Worm (Caenorhabditis elegans) whole organism, L4 larva: Measurements from ENCODE around the gene C48D1.1.

Source experiments
- F49E8.2 ChIP-seq: sonication (generic microtip); optimal IDR thresholded peaks from 2 replicates; lab custom pipeline; 2016; ENCODE audit warnings: missing compliant biosample characterization, mild to moderate bottlenecking, missing genetic modification characterization, borderline replicate concordance
- R02D3.7 ChIP-seq: fragments of 150-350 bp; sonication (generic microtip); optimal IDR thresholded peaks from 3 replicates; lab custom pipeline; 2014; ENCODE audit warnings: missing biosample characterization, missing genetic modification characterization
- ZK337.2 ChIP-seq: fragments of 200-800 bp; sonication (Bioruptor generic); IDR thresholded peaks from 2 replicates; pipeline ENCODE4 v1.3.6; 2022; ENCODE audit warnings: missing genetic modification reagents, missing genetic modification characterization, missing compliant biosample characterization
- ZK546.5 ChIP-seq, 2 experiments: sonication (generic microtip); optimal IDR thresholded peaks; 2 replicates each; lab custom pipeline; 2017; ENCODE audit warnings: missing biosample characterization in 2 of 2, missing genetic modification characterization in 2 of 2
- aha-1 ChIP-seq: fragments of 150-350 bp; peaks from one replicate; lab custom pipeline; 2014; ENCODE audit warnings: missing biosample characterization, missing genetic modification characterization
- ama-1 ChIP-seq: fragments of 150-350 bp; optimal IDR thresholded peaks from 2 replicates; lab custom pipeline; 2014; ENCODE audit warnings: inconsistent platforms, mixed read lengths
- ceh-20 ChIP-seq: fragments of 200-800 bp; sonication (Bioruptor generic); IDR thresholded peaks from 2 replicates; pipeline ENCODE4 v1.3.6; 2022; ENCODE audit warnings: missing genetic modification reagents, missing genetic modification characterization, missing compliant biosample characterization
- ceh-44 ChIP-seq: fragments of 200-800 bp; sonication (Bioruptor generic); IDR thresholded peaks from 2 replicates; pipeline ENCODE4 v1.3.6; 2022; ENCODE audit warnings: missing genetic modification reagents, missing genetic modification characterization, missing compliant biosample characterization
- ceh-82 ChIP-seq: sonication (generic microtip); optimal IDR thresholded peaks from 2 replicates; lab custom pipeline; 2017; ENCODE audit warnings: missing biosample characterization, missing genetic modification characterization
- ces-1 ChIP-seq: fragments of 150-350 bp; sonication (generic microtip); optimal IDR thresholded peaks from 4 replicates; lab custom pipeline; 2014; ENCODE audit warnings: missing biosample characterization, missing genetic modification reagents, missing genetic modification characterization
- daf-16 ChIP-seq, 3 experiments: sonication (generic microtip); optimal IDR thresholded peaks; 2 replicates each; lab custom pipeline; 2016 to 2017; ENCODE audit warnings: missing genetic modification characterization in 3 of 3, missing genetic modification reagents in 3 of 3, mild to moderate bottlenecking in 2 of 3, missing compliant biosample characterization in 2 of 3, missing biosample characterization in 1 of 3, moderate library complexity in 1 of 3
- daf-8 ChIP-seq: fragments of 200-800 bp; sonication (Bioruptor generic); IDR thresholded peaks from 2 replicates; pipeline ENCODE4 v1.3.6; 2022; ENCODE audit warnings: missing genetic modification characterization, missing compliant biosample characterization
- dmd-6 ChIP-seq: fragments of 200-800 bp; sonication (Bioruptor generic); IDR thresholded peaks from 2 replicates; pipeline ENCODE4 v1.3.6; 2022; ENCODE audit warnings: missing genetic modification reagents, missing genetic modification characterization, missing compliant biosample characterization
- dmd-8 ChIP-seq: fragments of 200-800 bp; sonication (Bioruptor generic); IDR thresholded peaks from 2 replicates; pipeline ENCODE4 v1.3.6; 2022; ENCODE audit warnings: missing genetic modification characterization, missing compliant biosample characterization
- dmd-9 ChIP-seq: fragments of 200-800 bp; sonication (Bioruptor generic); IDR thresholded peaks from 2 replicates; pipeline ENCODE4 v1.3.6; 2022; ENCODE audit warnings: missing genetic modification reagents, missing genetic modification characterization, missing compliant biosample characterization
- dpl-1 ChIP-seq: fragments of 150-350 bp; optimal IDR thresholded peaks from 2 replicates; lab custom pipeline; 2014; ENCODE audit warnings: missing biosample characterization, missing genetic modification reagents, missing genetic modification characterization
- egl-27 ChIP-seq: sonication (generic microtip); optimal IDR thresholded peaks from 3 replicates; lab custom pipeline; 2017; ENCODE audit warnings: missing biosample characterization, missing genetic modification reagents, missing genetic modification characterization
- fkh-10 ChIP-seq: fragments of 150-350 bp; optimal IDR thresholded peaks from 2 replicates; lab custom pipeline; 2014; ENCODE audit warnings: missing biosample characterization, missing genetic modification reagents, missing genetic modification characterization
- fos-1 ChIP-seq: fragments of 150-350 bp; optimal IDR thresholded peaks from 2 replicates; lab custom pipeline; 2014; ENCODE audit warnings: missing biosample characterization, missing genetic modification characterization
- gei-8 ChIP-seq: fragments of 200-800 bp; sonication (Bioruptor generic); optimal IDR thresholded peaks from 2 replicates; lab custom pipeline; 2018; ENCODE audit warnings: mild to moderate bottlenecking, missing genetic modification characterization, missing compliant biosample characterization
- hlh-11 ChIP-seq: fragments of 200-800 bp; sonication (Bioruptor generic); optimal IDR thresholded peaks from 2 replicates; lab custom pipeline; 2018; ENCODE audit warnings: mild to moderate bottlenecking, missing genetic modification characterization, missing compliant biosample characterization
- lin-1 ChIP-seq: fragments of 200-800 bp; sonication (Bioruptor generic); IDR thresholded peaks from 2 replicates; pipeline ENCODE4 v1.3.6; 2022; ENCODE audit warnings: missing genetic modification reagents, missing genetic modification characterization, missing compliant biosample characterization
- lin-13 ChIP-seq: fragments of 150-350 bp; optimal IDR thresholded peaks from 2 replicates; lab custom pipeline; 2014; ENCODE audit warnings: missing biosample characterization, missing genetic modification reagents, missing genetic modification characterization
- lin-15B ChIP-seq: fragments of 150-350 bp; sonication (generic microtip); optimal IDR thresholded peaks from 3 replicates; lab custom pipeline; 2014; ENCODE audit warnings: missing biosample characterization, missing genetic modification characterization
- lin-38 ChIP-seq: fragments of 200-800 bp; sonication (Bioruptor generic); IDR thresholded peaks from 2 replicates; pipeline ENCODE4 v1.3.6; 2022; ENCODE audit warnings: missing genetic modification reagents, missing genetic modification characterization, missing compliant biosample characterization
- lin-39 ChIP-seq: fragments of 150-350 bp; optimal IDR thresholded peaks from 2 replicates; lab custom pipeline; 2014; ENCODE audit warnings: missing biosample characterization, missing genetic modification reagents, missing genetic modification characterization
- lir-3 ChIP-seq: sonication (generic microtip); optimal IDR thresholded peaks from 2 replicates; lab custom pipeline; 2016; ENCODE audit warnings: mild to moderate bottlenecking, missing genetic modification characterization, missing compliant biosample characterization
- mep-1 ChIP-seq: fragments of 150-350 bp; sonication (generic microtip); optimal IDR thresholded peaks from 3 replicates; lab custom pipeline; 2014; ENCODE audit warnings: missing biosample characterization, missing genetic modification characterization
- mes-2 ChIP-seq: sonication (generic microtip); optimal IDR thresholded peaks from 2 replicates; lab custom pipeline; 2016; ENCODE audit warnings: missing genotype, mild to moderate bottlenecking, missing genetic modification characterization, missing compliant biosample characterization; ENCODE audit not compliant: poor library complexity, severe bottlenecking
- mxl-2 ChIP-seq: fragments of 200-800 bp; sonication (Bioruptor generic); conservative IDR thresholded peaks from 2 replicates; pipeline ENCODE4 v1.3.6; 2022; ENCODE audit warnings: missing genetic modification reagents, missing genetic modification characterization, missing compliant biosample characterization
- nhr-102 ChIP-seq: sonication (generic microtip); optimal IDR thresholded peaks from 2 replicates; lab custom pipeline; 2016; ENCODE audit warnings: mild to moderate bottlenecking, missing genetic modification characterization, moderate library complexity, missing compliant biosample characterization
- nhr-111 ChIP-seq: fragments of 200-800 bp; sonication (Bioruptor generic); optimal IDR thresholded peaks from 2 replicates; lab custom pipeline; 2018; ENCODE audit warnings: mild to moderate bottlenecking, missing genetic modification characterization, missing compliant biosample characterization
- nhr-25 ChIP-seq: sonication (generic microtip); optimal IDR thresholded peaks from 2 replicates; lab custom pipeline; 2017; ENCODE audit warnings: missing genetic modification characterization, mild to moderate bottlenecking, missing compliant biosample characterization, antibody characterized with exemption, moderate library complexity, borderline replicate concordance; ENCODE audit not compliant: insufficient read depth
- nhr-41 ChIP-seq: fragments of 200-800 bp; sonication (Bioruptor generic); IDR thresholded peaks from 2 replicates; pipeline ENCODE4 v1.3.6; 2022; ENCODE audit warnings: missing genetic modification reagents, missing genetic modification characterization, missing compliant biosample characterization
- nhr-76 ChIP-seq: fragments of 150-350 bp; optimal IDR thresholded peaks from 2 replicates; lab custom pipeline; 2014; ENCODE audit warnings: missing biosample characterization, missing genetic modification characterization
- php-3 ChIP-seq: fragments of 200-800 bp; sonication (Bioruptor generic); IDR thresholded peaks from 2 replicates; pipeline ENCODE4 v1.3.6; 2022; ENCODE audit warnings: missing genetic modification reagents, missing genetic modification characterization, missing compliant biosample characterization
- rbr-2 ChIP-seq: sonication (generic microtip); optimal IDR thresholded peaks from 2 replicates; lab custom pipeline; 2016; ENCODE audit warnings: missing genotype, missing genetic modification characterization, missing compliant biosample characterization
- spr-3 ChIP-seq: fragments of 200-800 bp; sonication (Bioruptor generic); optimal IDR thresholded peaks from 2 replicates; lab custom pipeline; 2018; ENCODE audit warnings: mild to moderate bottlenecking, missing genetic modification characterization, missing compliant biosample characterization
- tag-97 ChIP-seq: fragments of 200-800 bp; sonication (Bioruptor generic); IDR thresholded peaks from 2 replicates; pipeline ENCODE4 v1.3.6; 2022; ENCODE audit warnings: missing genetic modification characterization, missing compliant biosample characterization
- unc-130 ChIP-seq: sonication (generic microtip); optimal IDR thresholded peaks from 2 replicates; lab custom pipeline; 2016; ENCODE audit warnings: missing genetic modification reagents, missing genetic modification characterization, missing compliant biosample characterization
- unc-62 ChIP-seq, 3 experiments: fragments of 150-350 bp in 1 of 3; sonication (generic microtip); optimal IDR thresholded peaks in 2 of 3; peaks in 1 of 3; 1 replicate in 1 of 3; 2 replicates in 2 of 3; lab custom pipeline; 2014 to 2017; ENCODE audit warnings: missing biosample characterization in 3 of 3, missing genetic modification characterization in 3 of 3, missing genetic modification reagents in 3 of 3, missing genotype in 1 of 3
- vab-7 ChIP-seq: fragments of 200-800 bp; sonication (Bioruptor generic); IDR thresholded peaks from 2 replicates; pipeline ENCODE4 v1.3.6; 2022; ENCODE audit warnings: missing genetic modification reagents, missing genetic modification characterization, missing compliant biosample characterization
- zfp-2 ChIP-seq: sonication (generic microtip); optimal IDR thresholded peaks from 2 replicates; lab custom pipeline; 2016; ENCODE audit warnings: mild to moderate bottlenecking, missing genetic modification characterization, missing compliant biosample characterization
- zfp-3 ChIP-seq: fragments of 200-800 bp; sonication (Bioruptor generic); conservative IDR thresholded peaks from 2 replicates; pipeline ENCODE4 v1.3.6; 2022; ENCODE audit warnings: missing genetic modification reagents, missing genetic modification characterization, missing compliant biosample characterization
- ztf-7 ChIP-seq: fragments of 150-350 bp; optimal IDR thresholded peaks from 2 replicates; lab custom pipeline; 2014; ENCODE audit warnings: missing biosample characterization, missing genetic modification characterization

The C48D1.1 gene

ce11 chrIV:13231393-13231792, 34.2 kb upstream of the C48D1.1 start (continued):
- TF ChIP-seq ceh-82 (tag; lab: Kevin White, UChicago), result no peak
- TF ChIP-seq rbr-2, result no peak
- TF ChIP-seq lin-38 (GFP tag; lab: Robert Waterston, UW), result peak; percentile 46; the same call in 1 of the 2 replicates
- no peak for TF ChIP-seq dmd-6 (GFP tag; lab: Robert Waterston, UW)

ce11 chrIV:13221657-13222056, 24.5 kb upstream of the C48D1.1 start, which contains the start of gene C48D1.5:
Gene C48D1.5, plus strand, starts transcription at chrIV:13221957.
- TF ChIP-seq hlh-11 (no peak), ceh-20 (GFP tag; lab: Robert Waterston, UW) (no peak), nhr-111 (no peak), lir-3 (tag; lab: Kevin White, UChicago) (no peak), daf-8 (GFP tag; lab: Robert Waterston, UW) (no peak), R02D3.7 (no peak), fos-1 (tag; lab: Kevin White, UChicago) (no peak)

ce11 chrIV:13220594-13220993, 23.4 kb upstream of the C48D1.1 start:
- TF ChIP-seq nhr-111, result no peak
- TF ChIP-seq ces-1 (GFP tag; lab: Kevin White, UChicago), result peak; percentile 34
- peak; percentile 65 for TF ChIP-seq fkh-10
- TF ChIP-seq ama-1 (lab: Kevin White, UChicago), result no peak
- no peak for TF ChIP-seq aha-1

- TF ChIP-seq fos-1 (tag; lab: Kevin White, UChicago), result no peak
- TF ChIP-seq daf-8 (GFP tag; lab: Robert Waterston, UW), result no peak
- TF ChIP-seq ZK546.5 (tag; optimal IDR thresholded peaks at IDR 0.05; lab: Kevin White, UChicago), result no peak
- no peak for TF ChIP-seq gei-8 (GFP tag; lab: Kevin White, UChicago)
- TF ChIP-seq tag-97 (GFP tag; lab: Robert Waterston, UW), result no peak
- TF ChIP-seq ztf-7 (tag; lab: Kevin White, UChicago), result no peak
- TF ChIP-seq dpl-1, result no peak
- TF ChIP-seq egl-27 (tag; lab: Kevin White, UChicago), result no peak
- no peak for TF ChIP-seq php-3
- TF ChIP-seq nhr-76, result no peak
- no peak for TF ChIP-seq zfp-3 (GFP tag; lab: Robert Waterston, UW)
- no peak for TF ChIP-seq dmd-9 (GFP tag; lab: Robert Waterston, UW)
- no peak for TF ChIP-seq ama-1 (lab: Kevin White, UChicago)
- TF ChIP-seq unc-130, result no peak
- no peak for TF ChIP-seq spr-3
- no peak for TF ChIP-seq nhr-41 (GFP tag; lab: Robert Waterston, UW)
- TF ChIP-seq R02D3.7, result no peak
- no peak for TF ChIP-seq unc-62 (GFP tag; optimal IDR thresholded peaks at IDR 0.05 in 1 of 2; lab: Kevin White, UChicago)
- TF ChIP-seq unc-62 (tag; optimal IDR thresholded peaks at IDR 0.05; lab: Kevin White, UChicago), result no peak
- TF ChIP-seq lin-1 (GFP tag; lab: Robert Waterston, UW), result no peak
- TF ChIP-seq mes-2, result no peak
Measured at ce11 chrIV:13214466-13214865, 17.3 kb upstream of the C48D1.1 start, which contains the start of gene cho-1. Gene cho-1, minus strand, starts transcription at chrIV:13214566.

- TF ChIP-seq ceh-20 (GFP tag; lab: Robert Waterston, UW) (no peak), ceh-44 (no peak), dmd-8 (GFP tag; lab: Robert Waterston, UW) (no peak), zfp-2 (tag; lab: Kevin White, UChicago) (no peak), nhr-102 (no peak), mep-1 (tag; lab: Kevin White, UChicago) (no peak), ZK337.2 (GFP tag; lab: Robert Waterston, UW) (no peak), F49E8.2 (tag; lab: Kevin White, UChicago) (no peak), ama-1 (lab: Kevin White, UChicago) (no peak), mxl-2 (GFP tag; lab: Robert Waterston, UW) (no peak), daf-16 (GFP tag; optimal IDR thresholded peaks at IDR 0.05; lab: Kevin White, UChicago) (no peak), daf-16 (tag; optimal IDR thresholded peaks at IDR 0.05; lab: Kevin White, UChicago) (no peak), nhr-25 (no peak), lin-13 (GFP tag; lab: Kevin White, UChicago) (no peak), vab-7 (GFP tag; lab: Robert Waterston, UW) (no peak), lin-39 (no peak), lin-15B (tag; lab: Kevin White, UChicago) (no peak), ceh-82 (tag; lab: Kevin White, UChicago) (no peak), tag-97 (GFP tag; lab: Robert Waterston, UW) (no peak)
Measured at ce11 chrIV:13209566-13209965, 12.4 kb upstream of the C48D1.1 start, which contains the start of gene C48D1.9. Gene C48D1.9, minus strand, starts transcription at chrIV:13209666.
